Fruit fly (Drosophila melanogaster): ENCODE measurements around the gene CG7453.
A peak's percentile ranks its signal among the peaks of the same experiment; 100 is the strongest.

Gene CG7453

DNA sequence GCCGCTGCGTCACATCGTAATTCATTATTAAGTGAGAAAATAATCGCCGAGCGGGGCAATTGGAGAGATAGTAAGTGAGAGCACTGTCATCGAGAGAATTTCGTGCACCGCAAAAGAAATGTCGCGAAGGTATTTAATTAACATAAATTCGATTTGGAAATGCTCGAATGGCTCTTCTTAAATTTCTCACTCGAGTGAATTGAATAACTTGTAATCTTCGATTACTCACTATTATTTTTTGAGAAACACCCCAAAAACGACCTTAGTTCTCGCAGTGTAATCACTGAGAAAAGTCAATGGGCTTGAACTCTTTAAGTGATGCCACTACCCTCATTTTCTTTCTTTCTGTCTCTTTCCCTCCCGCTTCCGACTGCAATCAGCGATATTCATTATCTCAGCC is 25.0 kb upstream of the CG7453 start (continued):
- TF ChIP-seq ken (GFP tag; IDR thresholded peaks at IDR 0.05) = peak; percentile 86
- peak; percentile 81 for TF ChIP-seq sens-2 (GFP tag; IDR thresholded peaks at IDR 0.05)
- TF ChIP-seq Drgx (GFP tag; IDR thresholded peaks at IDR 0.05) = peak; percentile 93
- peak; percentile 68 for TF ChIP-seq dimm (GFP tag; IDR thresholded peaks at IDR 0.05)
- peak; percentile 67 for TF ChIP-seq wek (GFP tag; optimal IDR thresholded peaks at IDR 0.05)
- no peak for TF ChIP-seq p53 (GFP tag; optimal IDR thresholded peaks at IDR 0.05)
- peak; percentile 71 for TF ChIP-seq ind (GFP tag; optimal IDR thresholded peaks at IDR 0.05)
- peak; percentile 87 for TF ChIP-seq btn (GFP tag; optimal IDR thresholded peaks at IDR 0.05)
- TF ChIP-seq CG14710 (tag; optimal IDR thresholded peaks at IDR 0.05) = peak; percentile 93
- no peak for TF ChIP-seq CG6765 (GFP tag; optimal IDR thresholded peaks at IDR 0.05)
- peak; percentile 93 for TF ChIP-seq CG33557 (GFP tag; optimal IDR thresholded peaks at IDR 0.05)
- peak; percentile 78 for TF ChIP-seq tio (GFP tag; optimal IDR thresholded peaks at IDR 0.05)
- no peak for TF ChIP-seq mirr (GFP tag; optimal IDR thresholded peaks at IDR 0.05)
- TF ChIP-seq nerfin-1 (tag; optimal IDR thresholded peaks at IDR 0.05) = peak; percentile 83
- TF ChIP-seq sug (tag; optimal IDR thresholded peaks at IDR 0.05) = no peak
- peak; percentile 78 to 83 for TF ChIP-seq dpn (GFP tag; optimal IDR thresholded peaks at IDR 0.05)
- peak; percentile 35 for TF ChIP-seq CG3838 (GFP tag; optimal IDR thresholded peaks at IDR 0.05)
- peak; percentile 72; the same call in 2 of the 3 replicates for TF ChIP-seq ase (GFP tag; IDR thresholded peaks at IDR 0.05)
- no peak for TF ChIP-seq GATAe (GFP tag; conservative IDR thresholded peaks at IDR 0.05)
- TF ChIP-seq tap (tag; optimal IDR thresholded peaks at IDR 0.05) = peak; percentile 76
- peak; percentile 91 for TF ChIP-seq ATbp (GFP tag; optimal IDR thresholded peaks at IDR 0.05)
- TF ChIP-seq scrt (GFP tag; optimal IDR thresholded peaks at IDR 0.05) = peak; percentile 46
- peak; percentile 76 for TF ChIP-seq jing (GFP tag; optimal IDR thresholded peaks at IDR 0.05)
- no peak for TF ChIP-seq chinmo (GFP tag; IDR thresholded peaks at IDR 0.05; ENCODE audit: partially characterized antibody)
- peak; percentile 55 for TF ChIP-seq CG11247 (GFP tag; IDR thresholded peaks at IDR 0.05)
- TF ChIP-seq Abd-B (GFP tag; optimal IDR thresholded peaks at IDR 0.05) = peak; percentile 90
- TF ChIP-seq CG13287 (GFP tag; IDR thresholded peaks at IDR 0.05; ENCODE audit: partially characterized antibody) = no peak
- no peak for TF ChIP-seq NFAT (GFP tag; IDR thresholded peaks at IDR 0.05)
- TF ChIP-seq HHEX (GFP tag; optimal IDR thresholded peaks at IDR 0.05) = peak; percentile 72
- TF ChIP-seq CG10321 (GFP tag; IDR thresholded peaks at IDR 0.05) = no peak
- peak; percentile 83 for TF ChIP-seq CHES-1-like (GFP tag; optimal IDR thresholded peaks at IDR 0.05)
- peak; percentile 63 for TF ChIP-seq CG10565 (GFP tag; optimal IDR thresholded peaks at IDR 0.05)
- TF ChIP-seq Nf-YC (tag; optimal IDR thresholded peaks at IDR 0.05) = no peak
- TF ChIP-seq CG9609 (GFP tag; optimal IDR thresholded peaks at IDR 0.05) = peak; percentile 86
- TF ChIP-seq CG2678 (tag; optimal IDR thresholded peaks at IDR 0.05) = peak; percentile 85
- TF ChIP-seq Elba2 (GFP tag; optimal IDR thresholded peaks at IDR 0.05) = peak; percentile 29
- TF ChIP-seq BEAF-32 (GFP tag; optimal IDR thresholded peaks at IDR 0.05) = no peak
- TF ChIP-seq Trl (optimal IDR thresholded peaks at IDR 0.05) = peak in 1 of 2 experiments; percentile 23
- peak; percentile 79 for TF ChIP-seq Trl (GFP tag; optimal IDR thresholded peaks at IDR 0.05)
- TF ChIP-seq fd96Cb (tag; optimal IDR thresholded peaks at IDR 0.05) = peak; percentile 92
- peak; percentile 73 for TF ChIP-seq CG4854 (GFP tag; optimal IDR thresholded peaks at IDR 0.05)
- TF ChIP-seq hth (optimal IDR thresholded peaks at IDR 0.05) = no peak
- TF ChIP-seq Stat92E (GFP tag; optimal IDR thresholded peaks at IDR 0.05) = peak in 1 of 3 experiments; percentile 91
- TF ChIP-seq Taf1 (GFP tag; IDR thresholded peaks at IDR 0.05) = no peak
- peak; percentile 78 for TF ChIP-seq wor (GFP tag; IDR thresholded peaks at IDR 0.05)
- peak; percentile 81 for TF ChIP-seq lilli (GFP tag; optimal IDR thresholded peaks at IDR 0.05)
- no peak for TF ChIP-seq cas (GFP tag; IDR thresholded peaks at IDR 0.05)
- TF ChIP-seq CG2120 (GFP tag; optimal IDR thresholded peaks at IDR 0.05) = peak; percentile 57
- no peak for TF ChIP-seq Dip2 (GFP tag; IDR thresholded peaks at IDR 0.05)
- peak; percentile 94 for TF ChIP-seq CG17829 (tag; optimal IDR thresholded peaks at IDR 0.05)
- peak; percentile 27; the same call in 1 of the 2 replicates for TF ChIP-seq klu (GFP tag; IDR thresholded peaks at IDR 0.05)
- no peak for TF ChIP-seq Lim3 (GFP tag; IDR thresholded peaks at IDR 0.05)
